Fruit fly (Drosophila melanogaster) whole organism, adult: ENCODE measurements around the gene Grasp65.

Experiments used
- CG11617 ChIP-seq: fragments of 200-800 bp; sonication (Bioruptor generic); optimal IDR thresholded peaks from 2 replicates; lab custom pipeline; 2017; ENCODE audit warnings: mild to moderate bottlenecking, missing biosample characterization, missing genetic modification reagents, missing genetic modification characterization
- CG12768 ChIP-seq: fragments of 200-800 bp; sonication (Bioruptor generic); optimal IDR thresholded peaks from 2 replicates; lab custom pipeline; 2017; ENCODE audit warnings: missing biosample characterization, missing genetic modification characterization, mild to moderate bottlenecking, moderate library complexity, missing genetic modification reagents
- CG14711 ChIP-seq: fragments of 200-800 bp; sonication (Bioruptor generic); optimal IDR thresholded peaks from 2 replicates; lab custom pipeline; 2018; ENCODE audit warnings: missing biosample characterization, mild to moderate bottlenecking, missing genetic modification characterization, moderate library complexity
- CG1620 ChIP-seq: fragments of 200-800 bp; sonication (Bioruptor generic); optimal IDR thresholded peaks from 2 replicates; lab custom pipeline; 2016; ENCODE audit warnings: missing biosample characterization, missing genetic modification characterization
- CG33017 ChIP-seq: fragments of 200-800 bp; sonication (Bioruptor generic); optimal IDR thresholded peaks from 2 replicates; lab custom pipeline; 2018; ENCODE audit warnings: missing biosample characterization, mild to moderate bottlenecking, missing genetic modification characterization, moderate library complexity
- CG5204 ChIP-seq: fragments of 200-800 bp; sonication (Bioruptor generic); optimal IDR thresholded peaks from 2 replicates; lab custom pipeline; 2016; ENCODE audit warnings: missing biosample characterization, missing genetic modification characterization
- CG7045 ChIP-seq: fragments of 200-800 bp; sonication (Bioruptor generic); optimal IDR thresholded peaks from 2 replicates; lab custom pipeline; 2017; ENCODE audit warnings: missing biosample characterization, mild to moderate bottlenecking, missing genetic modification characterization
- CG7101 ChIP-seq: fragments of 200-800 bp; sonication (Bioruptor generic); optimal IDR thresholded peaks from 2 replicates; lab custom pipeline; 2018; ENCODE audit warnings: missing biosample characterization, mild to moderate bottlenecking, missing genetic modification characterization, moderate library complexity
- Clk ChIP-seq: fragments of 200-800 bp; sonication (Bioruptor generic); optimal IDR thresholded peaks from 2 replicates; lab custom pipeline; 2017; ENCODE audit warnings: missing biosample characterization, missing genetic modification characterization
- Crg-1 ChIP-seq: fragments of 200-800 bp; sonication (Bioruptor generic); optimal IDR thresholded peaks from 2 replicates; lab custom pipeline; 2016; ENCODE audit warnings: missing biosample characterization, missing genetic modification characterization
- Hr96 ChIP-seq: fragments of 200-800 bp; sonication (Bioruptor generic); optimal IDR thresholded peaks from 2 replicates; lab custom pipeline; 2016; ENCODE audit warnings: missing biosample characterization, missing genetic modification characterization
- Mnt ChIP-seq: fragments of 200-800 bp; sonication (Bioruptor generic); optimal IDR thresholded peaks from 2 replicates; lab custom pipeline; 2016; ENCODE audit warnings: missing biosample characterization, mild to moderate bottlenecking, missing genetic modification characterization
- bab1 ChIP-seq: fragments of 200-800 bp; sonication (Bioruptor generic); optimal IDR thresholded peaks from 3 replicates; lab custom pipeline; 2019; ENCODE audit warnings: missing biosample characterization, mild to moderate bottlenecking, missing genetic modification characterization, moderate library complexity
- cic ChIP-seq: fragments of 200-800 bp; sonication (Bioruptor generic); optimal IDR thresholded peaks from 2 replicates; lab custom pipeline; 2017; ENCODE audit warnings: missing biosample characterization, mild to moderate bottlenecking, missing genetic modification characterization, moderate library complexity
- cnc ChIP-seq, 2 experiments: fragments of >200 bp; optimal IDR thresholded peaks; 2 replicates each; lab custom pipeline; 2017
- kay ChIP-seq: fragments of 200-800 bp; sonication (Bioruptor generic); peaks from one replicate; lab custom pipeline; 2016; ENCODE audit warnings: missing biosample characterization, missing genetic modification characterization, borderline replicate concordance
- ovo ChIP-seq: fragments of 200-800 bp; sonication (Bioruptor generic); optimal IDR thresholded peaks from 2 replicates; lab custom pipeline; 2016; ENCODE audit warnings: missing biosample characterization, missing genetic modification characterization
- pad ChIP-seq: fragments of 200-800 bp; sonication (Bioruptor generic); optimal IDR thresholded peaks from 3 replicates; lab custom pipeline; 2017; ENCODE audit warnings: missing biosample characterization, missing genetic modification characterization, mild to moderate bottlenecking, moderate library complexity, missing genetic modification reagents
- tj ChIP-seq: fragments of 200-800 bp; sonication (Bioruptor generic); optimal IDR thresholded peaks from 3 replicates; lab custom pipeline; 2017; ENCODE audit warnings: missing biosample characterization, mild to moderate bottlenecking, missing genetic modification characterization, moderate library complexity
- toe ChIP-seq: fragments of 200-800 bp; sonication (Bioruptor generic); optimal IDR thresholded peaks from 2 replicates; lab custom pipeline; 2016; ENCODE audit warnings: missing biosample characterization, missing genetic modification characterization

Gene Grasp65

dm6 chr3L:19924771-19925304, at the start of gene Grasp65:
Grasp65 (plus strand) TSS chr3L:19924943.
- TF ChIP-seq CG11617 (GFP tag; lab: Kevin White, UChicago) (peak; percentile 17), CG7045 (peak; percentile 4), CG12768 (GFP tag; lab: Kevin White, UChicago) (no peak), tj (GFP tag; lab: Kevin White, UChicago) (peak; percentile 22), Hr96 (no peak), bab1 (GFP tag; lab: Kevin White, UChicago) (peak; percentile 67), cic (GFP tag; lab: Kevin White, UChicago) (peak; percentile 27), cnc (optimal IDR thresholded peaks at IDR 0.05; lab: Kevin White, UChicago) (no peak), Mnt (GFP tag; lab: Kevin White, UChicago) (no peak), CG33017 (tag; lab: Kevin White, UChicago) (peak; percentile 13), CG14711 (tag; lab: Kevin White, UChicago) (no peak), CG7101 (tag; lab: Kevin White, UChicago) (peak; percentile 31)

- TF ChIP-seq pad (GFP tag; lab: Kevin White, UChicago) (peak; percentile 84), CG1620 (GFP tag; lab: Kevin White, UChicago) (no peak), tj (GFP tag; lab: Kevin White, UChicago) (peak; percentile 67), cnc (optimal IDR thresholded peaks at IDR 0.05; lab: Kevin White, UChicago) (peak in 1 of 2 experiments; percentile 12), cic (GFP tag; lab: Kevin White, UChicago) (peak; percentile 79), CG12768 (GFP tag; lab: Kevin White, UChicago) (peak; percentile 0), Crg-1 (GFP tag; lab: Kevin White, UChicago) (no peak), bab1 (GFP tag; lab: Kevin White, UChicago) (peak; percentile 51), CG7101 (tag; lab: Kevin White, UChicago) (peak; percentile 41), CG14711 (tag; lab: Kevin White, UChicago) (peak; percentile 17), CG33017 (tag; lab: Kevin White, UChicago) (no peak), kay (no peak), Mnt (GFP tag; lab: Kevin White, UChicago) (peak; percentile 57), CG5204 (no peak), toe (no peak), Clk (peak; percentile 50), CG7045 (no peak), Hr96 (no peak), CG11617 (GFP tag; lab: Kevin White, UChicago) (no peak), ovo (GFP tag; lab: Kevin White, UChicago) (no peak)
Measured at dm6 chr3L:19895556-19895995, 29.2 kb upstream of the Grasp65 start.

dm6 chr3L:19896280-19896891, 28.4 kb upstream of the Grasp65 start:
- TF ChIP-seq bab1 (GFP tag; lab: Kevin White, UChicago), result no peak
- peak; percentile 42 for TF ChIP-seq tj (GFP tag; lab: Kevin White, UChicago)
- TF ChIP-seq CG11617 (GFP tag; lab: Kevin White, UChicago), result no peak

DNA sequence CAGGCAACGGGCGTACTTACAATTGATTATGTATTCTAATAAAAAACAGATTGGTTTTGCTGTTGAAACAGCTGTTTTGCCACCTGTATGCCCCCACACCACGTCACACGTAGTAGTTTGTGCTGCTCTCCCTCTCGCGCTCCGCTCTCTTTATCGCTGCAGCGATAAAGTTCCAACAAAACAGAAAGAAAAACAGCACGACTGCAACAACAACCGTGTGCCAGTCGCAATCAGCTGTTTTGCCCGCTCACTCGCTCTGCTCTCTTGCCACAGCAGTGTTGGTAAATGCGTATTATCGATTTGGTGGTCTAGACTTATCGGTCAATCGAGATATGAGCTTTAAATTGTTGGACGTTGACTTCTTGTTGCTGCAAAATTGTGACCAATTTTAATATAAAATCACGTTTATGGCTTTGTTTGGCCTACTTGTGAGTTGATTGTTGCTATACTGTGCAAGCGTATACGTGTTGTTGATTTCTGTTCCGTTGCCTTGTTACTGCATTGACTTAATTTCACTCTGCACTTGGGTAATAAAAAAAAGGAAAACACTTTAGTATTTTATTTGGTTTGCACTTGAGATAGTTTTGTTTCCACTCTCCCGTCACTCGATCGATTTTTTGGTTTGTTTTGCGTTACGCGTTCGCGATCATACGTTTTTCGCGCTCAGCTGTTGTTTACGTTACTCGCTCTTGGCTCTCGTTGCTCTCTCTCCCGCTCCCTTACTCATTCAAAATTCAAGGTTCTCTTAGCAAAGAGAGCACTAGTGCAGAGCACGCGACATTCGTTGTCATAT, 27.7 kb upstream of the Grasp65 start:
- peak; percentile 46 for TF ChIP-seq cic (GFP tag; lab: Kevin White, UChicago)
- peak; percentile 66 for TF ChIP-seq CG12768 (GFP tag; lab: Kevin White, UChicago)
- peak; percentile 21 for TF ChIP-seq CG7101 (tag; lab: Kevin White, UChicago)
- TF ChIP-seq CG33017 (tag; lab: Kevin White, UChicago), result peak; percentile 36
- peak; percentile 86 for TF ChIP-seq Crg-1 (GFP tag; lab: Kevin White, UChicago)
- TF ChIP-seq Hr96, result peak; percentile 38
- TF ChIP-seq toe, result no peak
- no peak for TF ChIP-seq CG14711 (tag; lab: Kevin White, UChicago)
- TF ChIP-seq Clk, result no peak
- peak; percentile 79 for TF ChIP-seq kay
- no peak for TF ChIP-seq CG1620 (GFP tag; lab: Kevin White, UChicago)
- TF ChIP-seq pad (GFP tag; lab: Kevin White, UChicago), result peak; percentile 57
- TF ChIP-seq ovo (GFP tag; lab: Kevin White, UChicago), result no peak
- no peak for TF ChIP-seq cnc (optimal IDR thresholded peaks at IDR 0.05; lab: Kevin White, UChicago)
- peak; percentile 71 for TF ChIP-seq CG11617 (GFP tag; lab: Kevin White, UChicago)
- peak; percentile 45 for TF ChIP-seq tj (GFP tag; lab: Kevin White, UChicago)
- no peak for TF ChIP-seq Mnt (GFP tag; lab: Kevin White, UChicago)
- TF ChIP-seq bab1 (GFP tag; lab: Kevin White, UChicago), result peak; percentile 56
- TF ChIP-seq CG7045, result no peak

DNA sequence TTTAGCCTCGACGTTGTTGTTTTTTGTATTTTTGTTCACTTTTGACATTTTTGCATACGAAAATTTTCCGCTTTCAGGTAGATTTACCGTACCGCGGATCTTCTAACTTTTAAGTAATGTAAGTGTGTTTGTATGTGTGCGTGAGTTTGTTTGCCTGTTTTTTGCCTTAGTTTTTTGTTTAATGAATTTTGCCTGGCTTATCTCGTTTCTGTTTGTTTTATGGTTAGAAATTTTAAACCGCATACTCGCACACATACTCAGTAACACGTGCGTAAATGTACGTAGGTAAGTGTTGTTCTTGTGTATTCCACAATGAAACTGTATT, 27.1 kb upstream of the Grasp65 start:
- TF ChIP-seq cic (GFP tag; lab: Kevin White, UChicago), result peak; percentile 1
- TF ChIP-seq Mnt (GFP tag; lab: Kevin White, UChicago), result peak; percentile 47
- no peak for TF ChIP-seq CG33017 (tag; lab: Kevin White, UChicago)
